Worm (Caenorhabditis elegans) whole organism, L3 larva: ENCODE measurements around the gene H14A12.5.
"Not testable (repeated sequence)": the region's sequence is repeated elsewhere in the genome, so short reads cannot be mapped to it uniquely, and the experiment has no call there.

Experiments used
- R02D3.7 ChIP-seq: fragments of 150-350 bp; optimal IDR thresholded peaks from 2 replicates; lab custom pipeline; 2014; ENCODE audit warnings: missing biosample characterization, missing genetic modification characterization
- ZK546.5 ChIP-seq: sonication (generic microtip); optimal IDR thresholded peaks from 2 replicates; lab custom pipeline; 2017; ENCODE audit warnings: missing biosample characterization, missing genetic modification characterization
- aly-2 ChIP-seq: fragments of 150-350 bp; optimal IDR thresholded peaks from 2 replicates; lab custom pipeline; 2014; ENCODE audit warnings: missing biosample characterization, missing genetic modification characterization
- ama-1 ChIP-seq: fragments of 150-350 bp; optimal IDR thresholded peaks from 2 replicates; lab custom pipeline; 2018
- ceh-28 ChIP-seq: fragments of 150-350 bp; optimal IDR thresholded peaks from 2 replicates; lab custom pipeline; 2014; ENCODE audit warnings: missing biosample characterization, missing genetic modification reagents, missing genetic modification characterization
- ceh-82 ChIP-seq: fragments of 150-350 bp; optimal IDR thresholded peaks from 2 replicates; lab custom pipeline; 2014; ENCODE audit warnings: missing biosample characterization, missing genetic modification characterization
- ceh-9 ChIP-seq: sonication (generic microtip); optimal IDR thresholded peaks from 2 replicates; lab custom pipeline; 2018; ENCODE audit warnings: missing biosample characterization, missing genetic modification characterization
- egl-27 ChIP-seq: sonication (generic microtip); optimal IDR thresholded peaks from 4 replicates; lab custom pipeline; 2017; ENCODE audit warnings: missing biosample characterization, missing genetic modification reagents, missing genetic modification characterization
- elt-1 ChIP-seq: fragments of 150-350 bp; optimal IDR thresholded peaks from 2 replicates; lab custom pipeline; 2014; ENCODE audit warnings: missing biosample characterization, missing genetic modification characterization
- elt-2 ChIP-seq: sonication (generic microtip); optimal IDR thresholded peaks from 2 replicates; lab custom pipeline; 2016; ENCODE audit warnings: missing genetic modification reagents, mild to moderate bottlenecking, missing genetic modification characterization, missing compliant biosample characterization
- elt-3 ChIP-seq, 3 experiments: fragments of 150-350 bp in 1 of 3; sonication (generic microtip) in 2 of 3; optimal IDR thresholded peaks; 2 replicates in 2 of 3; 4 replicates in 1 of 3; lab custom pipeline; 2014 to 2017; ENCODE audit warnings: missing biosample characterization in 3 of 3, missing genetic modification characterization in 3 of 3
- fkh-10 ChIP-seq: sonication (generic microtip); optimal IDR thresholded peaks from 2 replicates; lab custom pipeline; 2017; ENCODE audit warnings: missing biosample characterization, missing genetic modification reagents, missing genetic modification characterization
- fkh-2 ChIP-seq: fragments of 150-350 bp; optimal IDR thresholded peaks from 2 replicates; lab custom pipeline; 2014; ENCODE audit warnings: missing biosample characterization, missing genetic modification reagents, missing genetic modification characterization
- fos-1 ChIP-seq: fragments of 150-350 bp; optimal IDR thresholded peaks from 2 replicates; lab custom pipeline; 2014; ENCODE audit warnings: missing biosample characterization, missing genetic modification characterization
- hmg-11 ChIP-seq: sonication (generic microtip); optimal IDR thresholded peaks from 2 replicates; lab custom pipeline; 2016; ENCODE audit warnings: missing genetic modification characterization, missing compliant biosample characterization
- jun-1 ChIP-seq: fragments of 150-350 bp; optimal IDR thresholded peaks from 2 replicates; lab custom pipeline; 2014; ENCODE audit warnings: missing biosample characterization, missing genetic modification reagents, missing genetic modification characterization
- lin-15B ChIP-seq: fragments of 150-350 bp; optimal IDR thresholded peaks from 2 replicates; lab custom pipeline; 2014; ENCODE audit warnings: missing biosample characterization, missing genetic modification characterization
- lin-39 ChIP-seq: fragments of 150-350 bp; optimal IDR thresholded peaks from 2 replicates; lab custom pipeline; 2018; ENCODE audit warnings: missing biosample characterization, missing genetic modification reagents, missing genetic modification characterization
- lsy-12 ChIP-seq: sonication (generic microtip); optimal IDR thresholded peaks from 2 replicates; lab custom pipeline; 2016; ENCODE audit warnings: mild to moderate bottlenecking, missing genetic modification characterization, missing compliant biosample characterization
- mdl-1 ChIP-seq: fragments of 150-350 bp; optimal IDR thresholded peaks from 2 replicates; lab custom pipeline; 2014; ENCODE audit warnings: missing biosample characterization, missing genetic modification characterization
- mml-1 ChIP-seq: fragments of 150-350 bp; sonication (generic microtip); optimal IDR thresholded peaks from 3 replicates; lab custom pipeline; 2014; ENCODE audit warnings: missing biosample characterization, missing genetic modification characterization
- nfya-1 ChIP-seq: sonication (generic microtip); optimal IDR thresholded peaks from 2 replicates; lab custom pipeline; 2017; ENCODE audit warnings: missing genetic modification characterization, mild to moderate bottlenecking, missing compliant biosample characterization, antibody characterized with exemption, moderate library complexity; ENCODE audit not compliant: insufficient read depth
- nhr-11 ChIP-seq: fragments of 150-350 bp; optimal IDR thresholded peaks from 2 replicates; lab custom pipeline; 2014; ENCODE audit warnings: missing biosample characterization, missing genetic modification characterization
- nhr-12 ChIP-seq: fragments of 150-350 bp; optimal IDR thresholded peaks from 2 replicates; lab custom pipeline; 2014; ENCODE audit warnings: missing biosample characterization, missing genetic modification characterization
- nhr-23 ChIP-seq: fragments of 150-350 bp; optimal IDR thresholded peaks from 2 replicates; lab custom pipeline; 2014; ENCODE audit warnings: missing biosample characterization, missing genetic modification reagents, missing genetic modification characterization
- nhr-25 ChIP-seq: sonication (generic microtip); optimal IDR thresholded peaks from 2 replicates; lab custom pipeline; 2017; ENCODE audit warnings: missing biosample characterization, missing genetic modification characterization
- nhr-28 ChIP-seq: fragments of 150-350 bp; optimal IDR thresholded peaks from 2 replicates; lab custom pipeline; 2014; ENCODE audit warnings: missing biosample characterization, missing genetic modification characterization
- nhr-43 ChIP-seq: sonication (generic microtip); optimal IDR thresholded peaks from 2 replicates; lab custom pipeline; 2016; ENCODE audit warnings: mild to moderate bottlenecking, missing genetic modification characterization, missing compliant biosample characterization; ENCODE audit not compliant: poor library complexity, severe bottlenecking
- nhr-67 ChIP-seq: fragments of 150-350 bp; optimal IDR thresholded peaks from 2 replicates; lab custom pipeline; 2014; ENCODE audit warnings: missing biosample characterization, missing genetic modification characterization
- nhr-77 ChIP-seq: fragments of 150-350 bp; optimal IDR thresholded peaks from 2 replicates; lab custom pipeline; 2014; ENCODE audit warnings: missing biosample characterization, missing genetic modification characterization
- pha-4 ChIP-seq: fragments of 150-350 bp; optimal IDR thresholded peaks from 2 replicates; lab custom pipeline; 2014; ENCODE audit warnings: missing biosample characterization, missing genetic modification reagents, missing genetic modification characterization
- pqm-1 ChIP-seq: fragments of 150-350 bp; optimal IDR thresholded peaks from 2 replicates; lab custom pipeline; 2017; ENCODE audit warnings: missing biosample characterization, missing genetic modification characterization, inconsistent platforms
- sea-2 ChIP-seq: fragments of 150-350 bp; sonication (generic microtip); optimal IDR thresholded peaks from 4 replicates; lab custom pipeline; 2014; ENCODE audit warnings: missing biosample characterization, missing genetic modification reagents, missing genetic modification characterization
- skn-1 ChIP-seq: fragments of 150-350 bp; optimal IDR thresholded peaks from 2 replicates; lab custom pipeline; 2014; ENCODE audit warnings: missing biosample characterization, missing genetic modification characterization
- snpc-4 ChIP-seq: fragments of 150-350 bp; optimal IDR thresholded peaks from 2 replicates; lab custom pipeline; 2014; ENCODE audit warnings: missing biosample characterization, missing genetic modification characterization
- tbx-2 ChIP-seq: sonication (generic microtip); optimal IDR thresholded peaks from 2 replicates; lab custom pipeline; 2016; ENCODE audit warnings: mild to moderate bottlenecking, missing genetic modification characterization, missing compliant biosample characterization
- unc-39 ChIP-seq: sonication (generic microtip); optimal IDR thresholded peaks from 4 replicates; lab custom pipeline; 2017; ENCODE audit warnings: missing biosample characterization, missing genetic modification characterization
- ztf-4 ChIP-seq: fragments of 150-350 bp; optimal IDR thresholded peaks from 2 replicates; lab custom pipeline; 2014; ENCODE audit warnings: missing biosample characterization, missing genetic modification characterization

H14A12.5 gene

ce11 chrIII:7468980-7469379, at the start of gene H14A12.5:
Gene H14A12.5 (minus strand): TSS chrIII:7469080.
- TF ChIP-seq R02D3.7 (tag; lab: Kevin White, UChicago); ceh-82 (tag; lab: Kevin White, UChicago); elt-1: not testable (repeated sequence)

DNA sequence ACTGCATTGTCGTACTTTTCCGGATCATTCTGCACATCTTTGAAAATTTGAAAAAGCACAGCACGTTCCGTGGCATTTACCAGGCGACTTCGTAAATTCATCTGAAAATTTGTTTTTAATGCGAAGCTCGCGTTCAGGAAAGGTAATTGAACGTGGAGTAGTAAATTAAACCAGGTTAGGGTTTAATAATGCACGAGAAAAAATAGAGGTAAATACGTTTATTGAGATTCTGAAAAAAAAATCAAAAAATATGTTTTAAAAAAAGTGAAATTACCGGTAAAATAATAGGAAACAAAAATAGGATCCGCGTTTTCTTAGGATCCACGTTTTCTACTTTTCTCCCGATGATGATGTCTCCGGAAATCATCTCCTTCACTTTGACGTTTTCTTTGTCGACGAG, 49.5 kb upstream of the H14A12.5 start, which contains the start of gene clk-2:
Gene clk-2 (minus strand): TSS at position 101 of the 400 bp plus-strand sequence.
- TF ChIP-seq nhr-67 (tag; lab: Kevin White, UChicago) (no peak), tbx-2 (tag; lab: Kevin White, UChicago) (no peak), elt-3 (tag; optimal IDR thresholded peaks at IDR 0.05; lab: Kevin White, UChicago) (no peak), ceh-28 (tag; lab: Kevin White, UChicago) (no peak), fkh-10 (GFP tag; lab: Kevin White, UChicago) (no peak), nhr-12 (tag; lab: Kevin White, UChicago) (no peak), ama-1 (lab: Kevin White, UChicago) (no peak), fkh-2 (tag; lab: Kevin White, UChicago) (no peak), nhr-11 (tag; lab: Kevin White, UChicago) (no peak), aly-2 (tag; lab: Kevin White, UChicago) (no peak)
- TF ChIP-seq, all 47 proteins: peak for 0

DNA sequence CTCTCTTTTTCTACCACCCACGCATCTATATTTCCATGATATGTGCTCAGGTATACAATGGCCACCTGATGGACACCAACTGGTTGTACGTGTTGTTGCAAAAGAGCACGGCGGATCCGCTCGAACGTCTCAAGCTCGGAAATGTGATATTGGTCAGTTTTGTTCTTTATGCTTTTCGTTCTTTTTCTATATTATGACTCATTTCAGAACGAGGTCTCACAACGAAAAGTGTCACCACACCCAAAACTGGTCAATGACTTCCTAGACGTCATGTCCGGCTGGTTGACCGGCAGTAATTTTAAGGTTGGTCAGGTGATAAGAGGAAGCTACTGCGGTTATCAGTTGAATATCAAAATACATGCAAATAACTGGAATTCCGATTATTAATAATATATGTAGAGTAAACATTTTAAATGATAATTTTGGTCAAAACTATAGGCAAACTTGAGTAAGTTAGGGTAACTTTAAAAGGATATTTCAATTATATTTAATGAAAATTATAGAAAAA, 39.3 kb upstream of the H14A12.5 start, which contains the start of gene cls-1:
Gene cls-1 (plus strand): TSS at position 51 of the 508 bp plus-strand sequence.
- no peak for TF ChIP-seq elt-1
- TF ChIP-seq ceh-9 (tag; lab: Kevin White, UChicago), result no peak
- peak; percentile 43 for TF ChIP-seq pqm-1 (tag; lab: Kevin White, UChicago)
- no peak for TF ChIP-seq egl-27 (tag; lab: Kevin White, UChicago)
- TF ChIP-seq ztf-4, result no peak
- TF ChIP-seq mml-1, result no peak
- TF ChIP-seq elt-2 (tag; lab: Kevin White, UChicago), result peak; percentile 25

DNA sequence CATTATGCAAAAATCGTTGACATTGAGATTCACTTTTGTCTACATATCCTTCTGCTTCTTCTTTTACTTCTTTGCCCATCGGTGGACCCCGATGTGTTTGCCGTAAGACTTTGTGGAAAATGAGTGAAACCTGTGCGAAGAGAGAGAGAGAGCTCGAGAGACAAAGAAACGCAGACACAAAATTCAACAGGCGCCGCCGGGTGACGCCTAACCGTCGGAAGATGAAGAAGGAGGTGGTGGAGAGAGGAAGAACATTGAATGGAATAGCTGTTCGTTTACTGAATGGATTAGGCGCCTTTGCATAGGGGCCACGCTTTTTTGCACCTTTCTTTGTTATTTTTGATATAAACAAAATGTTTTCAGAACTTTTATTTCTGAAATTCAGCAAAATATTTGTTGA, 38.1 kb upstream of the H14A12.5 start:
- TF ChIP-seq nhr-25, result no peak
- no peak for TF ChIP-seq fos-1
- TF ChIP-seq nhr-67 (tag; lab: Kevin White, UChicago), result no peak
- TF ChIP-seq nhr-23 (tag; lab: Kevin White, UChicago), result no peak
- TF ChIP-seq R02D3.7 (tag; lab: Kevin White, UChicago), result no peak
- no peak for TF ChIP-seq mdl-1 (tag; lab: Kevin White, UChicago)
- no peak for TF ChIP-seq mml-1
- TF ChIP-seq ceh-82 (tag; lab: Kevin White, UChicago), result no peak
- TF ChIP-seq snpc-4 (tag; lab: Kevin White, UChicago), result no peak
- no peak for TF ChIP-seq ama-1 (lab: Kevin White, UChicago)
- TF ChIP-seq nhr-43, result no peak
- TF ChIP-seq elt-2 (tag; lab: Kevin White, UChicago), result no peak
- TF ChIP-seq nhr-77 (tag; lab: Kevin White, UChicago), result no peak
- no peak for TF ChIP-seq ceh-28 (tag; lab: Kevin White, UChicago)
- TF ChIP-seq unc-39 (tag; lab: Kevin White, UChicago), result no peak
- no peak for TF ChIP-seq fkh-10 (GFP tag; lab: Kevin White, UChicago)
- no peak for TF ChIP-seq fkh-2 (tag; lab: Kevin White, UChicago)
- TF ChIP-seq, all 47 proteins: peak for 0

DNA sequence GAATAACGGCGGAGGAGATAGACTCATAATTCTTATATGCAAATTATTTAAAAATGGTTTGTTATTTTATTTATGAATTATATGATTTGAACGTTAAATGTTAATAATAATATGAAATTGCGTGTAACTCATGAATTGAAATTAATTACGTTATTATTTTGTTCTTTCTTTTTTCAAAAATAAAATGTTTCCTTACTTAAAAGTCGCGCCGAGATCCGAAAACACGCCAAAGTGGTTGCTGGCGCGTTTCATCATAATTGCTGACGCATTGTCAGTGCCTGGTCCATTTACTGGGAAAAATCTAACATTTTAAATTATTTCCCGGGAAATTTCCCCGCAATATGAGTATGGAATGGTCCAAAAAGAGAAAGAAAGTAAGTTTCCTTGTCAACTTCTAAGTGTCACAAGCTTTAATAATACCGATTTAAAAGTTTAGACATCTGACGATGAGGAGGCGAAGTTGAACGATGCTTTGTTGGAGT, 30.6 kb upstream of the H14A12.5 start, which contains the start of the genes C07H6.9 and sap-140:
Gene C07H6.9 (minus strand): TSS at position 51 of the 482 bp plus-strand sequence.
Gene sap-140 (plus strand): TSS at position 318 of the 482 bp plus-strand sequence.
- TF ChIP-seq jun-1 (peak; percentile 31), pha-4 (peak; percentile 88), ceh-28 (tag; lab: Kevin White, UChicago) (peak; percentile 13), lsy-12 (tag; lab: Kevin White, UChicago) (peak; percentile 16), hmg-11 (tag; lab: Kevin White, UChicago) (peak; percentile 73), elt-2 (tag; lab: Kevin White, UChicago) (peak; percentile 36), nhr-12 (tag; lab: Kevin White, UChicago) (no peak), mdl-1 (tag; lab: Kevin White, UChicago) (no peak), nhr-25 (peak; percentile 53), mml-1 (no peak), nhr-28 (tag; lab: Kevin White, UChicago) (no peak), nfya-1 (tag; lab: Kevin White, UChicago) (peak; percentile 84), lin-39 (tag; lab: Kevin White, UChicago) (peak; percentile 36), nhr-23 (tag; lab: Kevin White, UChicago) (peak; percentile 87), ama-1 (lab: Kevin White, UChicago) (no peak), snpc-4 (tag; lab: Kevin White, UChicago) (peak; percentile 77), pqm-1 (tag; lab: Kevin White, UChicago) (peak; percentile 5), nhr-43 (peak; percentile 56), lin-15B (tag; lab: Kevin White, UChicago) (peak; percentile 88), ZK546.5 (peak; percentile 8), tbx-2 (tag; lab: Kevin White, UChicago) (peak; percentile 51), R02D3.7 (tag; lab: Kevin White, UChicago) (peak; percentile 60), sea-2 (GFP tag; lab: Kevin White, UChicago) (no peak), skn-1 (tag; lab: Kevin White, UChicago) (peak; percentile 6)
